Worm (Caenorhabditis elegans) whole organism, L3 larva: Measurements from ENCODE around the gene bath-39.

ENCODE experiments used
- ceh-9 ChIP-seq: sonication (generic microtip); optimal IDR thresholded peaks from 2 replicates; lab custom pipeline; 2018; ENCODE audit warnings: missing biosample characterization, missing genetic modification characterization
- nhr-12 ChIP-seq: fragments of 150-350 bp; optimal IDR thresholded peaks from 2 replicates; lab custom pipeline; 2014; ENCODE audit warnings: missing biosample characterization, missing genetic modification characterization
- nhr-25 ChIP-seq: sonication (generic microtip); optimal IDR thresholded peaks from 2 replicates; lab custom pipeline; 2017; ENCODE audit warnings: missing biosample characterization, missing genetic modification characterization
- pha-4 ChIP-seq: fragments of 150-350 bp; optimal IDR thresholded peaks from 2 replicates; lab custom pipeline; 2014; ENCODE audit warnings: missing biosample characterization, missing genetic modification reagents, missing genetic modification characterization
- snpc-4 ChIP-seq: fragments of 150-350 bp; optimal IDR thresholded peaks from 2 replicates; lab custom pipeline; 2014; ENCODE audit warnings: missing biosample characterization, missing genetic modification characterization
- unc-62 ChIP-seq: fragments of 150-350 bp; sonication (generic microtip); optimal IDR thresholded peaks from 4 replicates; lab custom pipeline; 2014; ENCODE audit warnings: missing biosample characterization, missing genetic modification reagents, missing genetic modification characterization
- zag-1 ChIP-seq: fragments of 150-350 bp; optimal IDR thresholded peaks from 2 replicates; lab custom pipeline; 2014; ENCODE audit warnings: missing biosample characterization, missing genetic modification characterization
- ztf-11 ChIP-seq: fragments of 150-350 bp; optimal IDR thresholded peaks from 2 replicates; lab custom pipeline; 2014; ENCODE audit warnings: missing biosample characterization, missing genetic modification characterization

DNA sequence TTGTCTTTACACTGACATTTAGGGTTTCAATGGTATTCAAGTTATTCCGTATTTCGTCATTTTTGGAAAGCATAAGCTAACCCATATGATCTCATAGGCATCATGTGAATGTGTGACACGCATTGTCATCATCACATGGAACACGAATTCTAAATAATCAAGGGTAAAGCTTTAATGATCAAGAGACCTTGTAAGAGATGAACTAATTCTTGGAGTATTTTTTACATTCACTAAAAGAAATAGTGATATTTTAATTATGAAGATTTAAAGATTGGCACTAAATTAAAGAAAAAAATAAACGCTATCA is 47.3 kb upstream of the bath-39 start:
- no peak for TF ChIP-seq ceh-9 (tag; lab: Kevin White, UChicago)
- no peak for TF ChIP-seq nhr-25 (tag; lab: Kevin White, UChicago)
- no peak for TF ChIP-seq snpc-4 (tag; lab: Kevin White, UChicago)
- TF ChIP-seq zag-1 (tag; lab: Kevin White, UChicago), result no peak
- no peak for TF ChIP-seq nhr-12 (tag; lab: Kevin White, UChicago)
- no peak for TF ChIP-seq unc-62
- TF ChIP-seq pha-4 (tag; lab: Kevin White, UChicago), result no peak
- TF ChIP-seq ztf-11, result no peak
